Worm (Caenorhabditis elegans) whole organism, L3 larva: ENCODE data around the gene Y62H9A.10.

Experiments used
- R02D3.7 ChIP-seq: fragments of 150-350 bp; optimal IDR thresholded peaks from 2 replicates; lab custom pipeline; 2014; ENCODE audit warnings: missing biosample characterization, missing genetic modification characterization
- aly-2 ChIP-seq: fragments of 150-350 bp; optimal IDR thresholded peaks from 2 replicates; lab custom pipeline; 2014; ENCODE audit warnings: missing biosample characterization, missing genetic modification characterization
- ama-1 ChIP-seq: fragments of 150-350 bp; optimal IDR thresholded peaks from 2 replicates; lab custom pipeline; 2018
- ceh-16 ChIP-seq: sonication (generic microtip); optimal IDR thresholded peaks from 2 replicates; lab custom pipeline; 2017; ENCODE audit warnings: missing biosample characterization, missing genetic modification characterization
- ceh-82 ChIP-seq: fragments of 150-350 bp; optimal IDR thresholded peaks from 2 replicates; lab custom pipeline; 2014; ENCODE audit warnings: missing biosample characterization, missing genetic modification characterization
- ceh-9 ChIP-seq: sonication (generic microtip); optimal IDR thresholded peaks from 2 replicates; lab custom pipeline; 2018; ENCODE audit warnings: missing biosample characterization, missing genetic modification characterization
- egl-5 ChIP-seq: fragments of 150-350 bp; optimal IDR thresholded peaks from 2 replicates; lab custom pipeline; 2017; ENCODE audit warnings: missing biosample characterization, missing genetic modification reagents, missing genetic modification characterization, inconsistent platforms
- elt-1 ChIP-seq: fragments of 150-350 bp; optimal IDR thresholded peaks from 2 replicates; lab custom pipeline; 2014; ENCODE audit warnings: missing biosample characterization, missing genetic modification characterization
- elt-2 ChIP-seq: sonication (generic microtip); optimal IDR thresholded peaks from 2 replicates; lab custom pipeline; 2016; ENCODE audit warnings: missing genetic modification reagents, mild to moderate bottlenecking, missing genetic modification characterization, missing compliant biosample characterization
- elt-3 ChIP-seq, 3 experiments: fragments of 150-350 bp in 1 of 3; sonication (generic microtip) in 2 of 3; optimal IDR thresholded peaks; 2 replicates in 2 of 3; 4 replicates in 1 of 3; lab custom pipeline; 2014 to 2017; ENCODE audit warnings: missing biosample characterization in 3 of 3, missing genetic modification characterization in 3 of 3
- eor-1 ChIP-seq, 2 experiments: fragments of 150-350 bp; optimal IDR thresholded peaks; 2 replicates each; lab custom pipeline; 2014 to 2018; ENCODE audit warnings: missing biosample characterization in 2 of 2, missing genetic modification characterization in 2 of 2
- fkh-10 ChIP-seq: sonication (generic microtip); optimal IDR thresholded peaks from 2 replicates; lab custom pipeline; 2017; ENCODE audit warnings: missing biosample characterization, missing genetic modification reagents, missing genetic modification characterization
- fkh-2 ChIP-seq: fragments of 150-350 bp; optimal IDR thresholded peaks from 2 replicates; lab custom pipeline; 2014; ENCODE audit warnings: missing biosample characterization, missing genetic modification reagents, missing genetic modification characterization
- fos-1 ChIP-seq: fragments of 150-350 bp; optimal IDR thresholded peaks from 2 replicates; lab custom pipeline; 2014; ENCODE audit warnings: missing biosample characterization, missing genetic modification characterization
- hmg-11 ChIP-seq: sonication (generic microtip); optimal IDR thresholded peaks from 2 replicates; lab custom pipeline; 2016; ENCODE audit warnings: missing genetic modification characterization, missing compliant biosample characterization
- lin-15B ChIP-seq: fragments of 150-350 bp; optimal IDR thresholded peaks from 2 replicates; lab custom pipeline; 2014; ENCODE audit warnings: missing biosample characterization, missing genetic modification characterization
- lin-39 ChIP-seq: fragments of 150-350 bp; optimal IDR thresholded peaks from 2 replicates; lab custom pipeline; 2018; ENCODE audit warnings: missing biosample characterization, missing genetic modification reagents, missing genetic modification characterization
- lsy-12 ChIP-seq: sonication (generic microtip); optimal IDR thresholded peaks from 2 replicates; lab custom pipeline; 2016; ENCODE audit warnings: mild to moderate bottlenecking, missing genetic modification characterization, missing compliant biosample characterization
- mdl-1 ChIP-seq: fragments of 150-350 bp; optimal IDR thresholded peaks from 2 replicates; lab custom pipeline; 2014; ENCODE audit warnings: missing biosample characterization, missing genetic modification characterization
- mml-1 ChIP-seq: fragments of 150-350 bp; sonication (generic microtip); optimal IDR thresholded peaks from 3 replicates; lab custom pipeline; 2014; ENCODE audit warnings: missing biosample characterization, missing genetic modification characterization
- nfya-1 ChIP-seq: sonication (generic microtip); optimal IDR thresholded peaks from 2 replicates; lab custom pipeline; 2017; ENCODE audit warnings: missing genetic modification characterization, mild to moderate bottlenecking, missing compliant biosample characterization, antibody characterized with exemption, moderate library complexity; ENCODE audit not compliant: insufficient read depth
- nhr-11 ChIP-seq: fragments of 150-350 bp; optimal IDR thresholded peaks from 2 replicates; lab custom pipeline; 2014; ENCODE audit warnings: missing biosample characterization, missing genetic modification characterization
- nhr-12 ChIP-seq: fragments of 150-350 bp; optimal IDR thresholded peaks from 2 replicates; lab custom pipeline; 2014; ENCODE audit warnings: missing biosample characterization, missing genetic modification characterization
- nhr-23 ChIP-seq: fragments of 150-350 bp; optimal IDR thresholded peaks from 2 replicates; lab custom pipeline; 2014; ENCODE audit warnings: missing biosample characterization, missing genetic modification reagents, missing genetic modification characterization
- nhr-237 ChIP-seq: fragments of 150-350 bp; optimal IDR thresholded peaks from 2 replicates; lab custom pipeline; 2014; ENCODE audit warnings: missing biosample characterization, missing genetic modification characterization
- nhr-25 ChIP-seq: sonication (generic microtip); optimal IDR thresholded peaks from 2 replicates; lab custom pipeline; 2017; ENCODE audit warnings: missing biosample characterization, missing genetic modification characterization
- nhr-43 ChIP-seq: sonication (generic microtip); optimal IDR thresholded peaks from 2 replicates; lab custom pipeline; 2016; ENCODE audit warnings: mild to moderate bottlenecking, missing genetic modification characterization, missing compliant biosample characterization; ENCODE audit not compliant: poor library complexity, severe bottlenecking
- nhr-67 ChIP-seq: fragments of 150-350 bp; optimal IDR thresholded peaks from 2 replicates; lab custom pipeline; 2014; ENCODE audit warnings: missing biosample characterization, missing genetic modification characterization
- nhr-76 ChIP-seq: fragments of 150-350 bp; sonication (generic microtip); optimal IDR thresholded peaks from 5 replicates; lab custom pipeline; 2014; ENCODE audit warnings: missing biosample characterization, missing genetic modification characterization
- nhr-77 ChIP-seq: fragments of 150-350 bp; optimal IDR thresholded peaks from 2 replicates; lab custom pipeline; 2014; ENCODE audit warnings: missing biosample characterization, missing genetic modification characterization
- pha-4 ChIP-seq: fragments of 150-350 bp; optimal IDR thresholded peaks from 2 replicates; lab custom pipeline; 2014; ENCODE audit warnings: missing biosample characterization, missing genetic modification reagents, missing genetic modification characterization
- pqm-1 ChIP-seq: fragments of 150-350 bp; optimal IDR thresholded peaks from 2 replicates; lab custom pipeline; 2017; ENCODE audit warnings: missing biosample characterization, missing genetic modification characterization, inconsistent platforms
- sea-2 ChIP-seq: fragments of 150-350 bp; sonication (generic microtip); optimal IDR thresholded peaks from 4 replicates; lab custom pipeline; 2014; ENCODE audit warnings: missing biosample characterization, missing genetic modification reagents, missing genetic modification characterization
- skn-1 ChIP-seq: fragments of 150-350 bp; optimal IDR thresholded peaks from 2 replicates; lab custom pipeline; 2014; ENCODE audit warnings: missing biosample characterization, missing genetic modification characterization
- snpc-4 ChIP-seq: fragments of 150-350 bp; optimal IDR thresholded peaks from 2 replicates; lab custom pipeline; 2014; ENCODE audit warnings: missing biosample characterization, missing genetic modification characterization
- tbx-2 ChIP-seq: sonication (generic microtip); optimal IDR thresholded peaks from 2 replicates; lab custom pipeline; 2016; ENCODE audit warnings: mild to moderate bottlenecking, missing genetic modification characterization, missing compliant biosample characterization
- unc-39 ChIP-seq: sonication (generic microtip); optimal IDR thresholded peaks from 4 replicates; lab custom pipeline; 2017; ENCODE audit warnings: missing biosample characterization, missing genetic modification characterization
- unc-62 ChIP-seq: fragments of 150-350 bp; sonication (generic microtip); optimal IDR thresholded peaks from 4 replicates; lab custom pipeline; 2014; ENCODE audit warnings: missing biosample characterization, missing genetic modification reagents, missing genetic modification characterization
- zag-1 ChIP-seq: fragments of 150-350 bp; optimal IDR thresholded peaks from 2 replicates; lab custom pipeline; 2014; ENCODE audit warnings: missing biosample characterization, missing genetic modification characterization
- ztf-11 ChIP-seq: fragments of 150-350 bp; optimal IDR thresholded peaks from 2 replicates; lab custom pipeline; 2014; ENCODE audit warnings: missing biosample characterization, missing genetic modification characterization
- ztf-4 ChIP-seq: fragments of 150-350 bp; optimal IDR thresholded peaks from 2 replicates; lab custom pipeline; 2014; ENCODE audit warnings: missing biosample characterization, missing genetic modification characterization

Y62H9A.10 gene

DNA sequence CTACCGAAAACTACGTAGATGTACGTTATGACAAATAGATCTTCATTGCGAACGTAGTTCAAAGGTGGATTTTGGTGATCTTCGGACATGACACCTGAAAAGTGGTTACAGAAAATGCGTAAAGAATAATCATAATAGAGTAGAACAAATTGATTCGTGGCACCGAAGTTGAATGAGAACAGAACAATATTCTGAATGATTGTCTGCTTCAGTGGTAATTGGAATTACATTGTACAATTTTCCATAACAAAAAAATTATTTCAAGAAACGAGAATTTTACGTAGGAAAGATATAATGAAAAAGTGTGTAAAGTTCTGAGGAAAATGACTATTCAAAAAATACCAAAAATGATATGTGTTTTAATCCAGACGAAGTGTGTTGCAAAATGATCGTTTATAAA lies at the start of gene Y62H9A.10:
Gene Y62H9A.10, minus strand, starts transcription at position 101 of the 400 bp plus-strand sequence.
- no peak for TF ChIP-seq elt-2 (tag; lab: Kevin White, UChicago)
- no peak for TF ChIP-seq fkh-2 (tag; lab: Kevin White, UChicago)
- TF ChIP-seq unc-62 (GFP tag; lab: Kevin White, UChicago): no peak
- no peak for TF ChIP-seq nhr-67 (tag; lab: Kevin White, UChicago)
- no peak for TF ChIP-seq nhr-23 (tag; lab: Kevin White, UChicago)
- TF ChIP-seq ztf-4: no peak
- TF ChIP-seq unc-39: no peak
- TF ChIP-seq skn-1 (tag; lab: Kevin White, UChicago): no peak
- TF ChIP-seq pqm-1: no peak
- no peak for TF ChIP-seq nhr-12 (tag; lab: Kevin White, UChicago)
- TF ChIP-seq mml-1: no peak
- TF ChIP-seq egl-5 (tag; lab: Kevin White, UChicago): no peak
- no peak for TF ChIP-seq zag-1 (tag; lab: Kevin White, UChicago)
- no peak for TF ChIP-seq nhr-11 (tag; lab: Kevin White, UChicago)
- TF ChIP-seq ceh-9 (tag; lab: Kevin White, UChicago): no peak

ce11 chrX:11952129-11952528 lies 49.6 kb upstream of the Y62H9A.10 start:
- TF ChIP-seq ceh-82 (tag; lab: Kevin White, UChicago): no peak
- TF ChIP-seq pqm-1: no peak
- TF ChIP-seq sea-2 (GFP tag; lab: Kevin White, UChicago): no peak
- no peak for TF ChIP-seq ztf-11
- no peak for TF ChIP-seq eor-1 (tag; optimal IDR thresholded peaks at IDR 0.05; lab: Kevin White, UChicago)
- TF ChIP-seq snpc-4: no peak
- TF ChIP-seq nhr-23 (tag; lab: Kevin White, UChicago): no peak
- no peak for TF ChIP-seq elt-2 (tag; lab: Kevin White, UChicago)

DNA sequence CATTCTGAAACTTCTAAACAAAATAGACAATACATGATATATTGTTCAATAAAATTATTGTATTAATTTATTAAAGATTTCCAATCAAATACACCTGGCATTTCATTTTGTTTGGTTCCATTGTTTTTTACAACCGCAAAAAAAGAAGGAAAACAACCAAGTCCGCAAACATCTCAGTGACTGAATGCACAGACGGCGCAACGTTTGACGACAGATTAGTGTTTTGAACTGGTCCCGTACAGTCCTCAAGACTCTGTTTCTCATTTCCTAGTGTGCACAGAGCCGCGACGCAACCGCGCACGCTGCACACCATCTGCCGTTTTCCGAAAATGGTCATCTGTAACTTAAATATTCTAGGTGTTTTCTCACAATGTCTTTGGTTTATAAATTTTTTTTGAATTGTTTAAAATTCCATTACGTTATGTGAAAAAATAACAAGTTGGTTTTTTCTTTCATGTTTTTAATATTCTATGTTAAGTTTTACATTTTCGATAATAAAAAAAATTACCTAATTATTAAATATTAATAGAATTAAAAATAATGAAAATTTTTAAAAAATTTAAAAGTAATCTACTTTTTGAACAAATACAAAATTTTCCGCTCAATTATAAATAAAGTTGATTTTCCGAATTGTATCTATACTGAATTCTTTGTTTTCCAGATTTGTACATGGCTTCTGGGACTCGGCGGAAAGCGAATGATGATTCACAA lies 45.8 kb upstream of the Y62H9A.10 start, which contains the start of gene lsd-1:
Gene lsd-1, plus strand, starts transcription at position 661 of the 711 bp plus-strand sequence.
- TF ChIP-seq nhr-76 (tag; lab: Kevin White, UChicago) (no peak), elt-2 (tag; lab: Kevin White, UChicago) (peak; percentile 6), ama-1 (no peak), lin-39 (no peak), hmg-11 (peak; percentile 64), pha-4 (tag; lab: Kevin White, UChicago) (peak; percentile 50), ceh-16 (tag; lab: Kevin White, UChicago) (no peak), mdl-1 (tag; lab: Kevin White, UChicago) (no peak), unc-62 (GFP tag; lab: Kevin White, UChicago) (no peak)

DNA sequence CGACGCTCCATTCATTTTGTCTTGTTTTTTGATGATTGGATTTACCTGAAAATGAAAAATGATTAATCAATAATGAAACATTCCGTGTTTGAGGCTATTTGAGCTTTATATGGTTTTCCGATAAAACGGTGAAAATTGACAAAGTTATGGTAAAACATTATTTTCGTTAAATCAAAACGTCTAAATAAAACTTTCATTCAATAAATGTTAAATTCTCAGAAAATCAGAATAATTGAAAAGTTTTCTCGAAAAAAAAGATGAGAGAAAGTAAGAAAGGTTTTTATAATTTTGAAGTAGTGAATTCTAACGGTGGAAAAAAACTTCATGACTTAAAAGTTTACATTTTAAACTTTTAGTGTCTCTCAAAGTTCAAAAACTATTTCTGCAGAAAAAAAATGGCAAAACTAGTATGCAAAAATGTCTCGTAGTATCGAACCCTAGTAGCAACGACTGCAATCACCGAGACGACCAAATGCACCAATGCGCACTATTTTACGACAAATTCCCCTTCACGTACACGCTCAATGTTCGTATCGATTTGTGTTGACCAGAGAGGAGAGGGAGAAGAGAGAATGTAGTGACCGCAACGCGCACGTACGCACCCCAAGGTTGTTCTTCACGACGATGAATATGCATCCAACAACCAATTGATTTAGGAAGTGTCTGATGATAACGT lies 44.4 kb upstream of the Y62H9A.10 start, which contains the start of gene nfya-1:
Gene nfya-1, minus strand, starts transcription at position 51 of the 676 bp plus-strand sequence.
- TF ChIP-seq mml-1: no peak
- no peak for TF ChIP-seq lsy-12 (tag; lab: Kevin White, UChicago)
- no peak for TF ChIP-seq aly-2 (tag; lab: Kevin White, UChicago)
- no peak for TF ChIP-seq zag-1 (tag; lab: Kevin White, UChicago)
- no peak for TF ChIP-seq mdl-1 (tag; lab: Kevin White, UChicago)
- no peak for TF ChIP-seq elt-1 (tag; lab: Kevin White, UChicago)
- no peak for TF ChIP-seq elt-3 (tag; optimal IDR thresholded peaks at IDR 0.05; lab: Kevin White, UChicago)
- no peak for TF ChIP-seq nhr-11 (tag; lab: Kevin White, UChicago)
- TF ChIP-seq snpc-4: peak; percentile 27
- TF ChIP-seq unc-39: no peak
- no peak for TF ChIP-seq sea-2 (GFP tag; lab: Kevin White, UChicago)
- TF ChIP-seq nhr-12 (tag; lab: Kevin White, UChicago): no peak
- no peak for TF ChIP-seq nhr-67 (tag; lab: Kevin White, UChicago)
- TF ChIP-seq lin-39: peak; percentile 42
- no peak for TF ChIP-seq nhr-77 (tag; lab: Kevin White, UChicago)
- TF ChIP-seq fos-1 (tag; lab: Kevin White, UChicago): no peak
- no peak for TF ChIP-seq ama-1
- peak; percentile 16 for TF ChIP-seq pqm-1
- no peak for TF ChIP-seq fkh-10
- TF ChIP-seq R02D3.7 (tag; lab: Kevin White, UChicago): no peak
- TF ChIP-seq nhr-25: peak; percentile 62
- peak; percentile 17 for TF ChIP-seq lin-15B (tag; lab: Kevin White, UChicago)
- peak; percentile 34 for TF ChIP-seq nhr-43 (tag; lab: Kevin White, UChicago)
- peak; percentile 38 for TF ChIP-seq skn-1 (tag; lab: Kevin White, UChicago)
- peak; percentile 27 for TF ChIP-seq elt-2 (tag; lab: Kevin White, UChicago)
- TF ChIP-seq unc-62 (GFP tag; lab: Kevin White, UChicago): no peak
- no peak for TF ChIP-seq nfya-1 (tag; lab: Kevin White, UChicago)
- no peak for TF ChIP-seq fkh-2 (tag; lab: Kevin White, UChicago)
- TF ChIP-seq ceh-16 (tag; lab: Kevin White, UChicago): no peak
- TF ChIP-seq tbx-2 (tag; lab: Kevin White, UChicago): no peak
- TF ChIP-seq nhr-76 (tag; lab: Kevin White, UChicago): no peak
- no peak for TF ChIP-seq ztf-4
- TF ChIP-seq egl-5 (tag; lab: Kevin White, UChicago): peak; percentile 53
- peak; percentile 68 for TF ChIP-seq pha-4 (tag; lab: Kevin White, UChicago)
- TF ChIP-seq eor-1 (tag; optimal IDR thresholded peaks at IDR 0.05; lab: Kevin White, UChicago): no peak
- TF ChIP-seq nhr-23 (tag; lab: Kevin White, UChicago): peak; percentile 19
- no peak for TF ChIP-seq nhr-237 (tag; lab: Kevin White, UChicago)
